Fruit fly (Drosophila melanogaster) whole organism, prepupa: ENCODE results near the gene CG16957.

Source experiments
- Blimp-1 ChIP-seq: fragments of 200-800 bp; sonication (Bioruptor generic); optimal IDR thresholded peaks from 3 replicates; lab custom pipeline; 2017; ENCODE audit warnings: missing biosample characterization, missing genetic modification characterization, mild to moderate bottlenecking, moderate library complexity, missing genetic modification reagents
- CG11294 ChIP-seq: fragments of 200-800 bp; sonication (Bioruptor generic); IDR thresholded peaks from 2 replicates; pipeline ENCODE4 v1.3.6; 2022; ENCODE audit warnings: missing biosample characterization, missing genetic modification characterization
- CG11762 ChIP-seq: fragments of 200-800 bp; sonication (Bioruptor generic); optimal IDR thresholded peaks from 3 replicates; lab custom pipeline; 2016; ENCODE audit warnings: missing biosample characterization, missing genetic modification characterization; ENCODE audit not compliant: insufficient read depth
- CG11902 ChIP-seq: fragments of 200-800 bp; sonication (Bioruptor generic); optimal IDR thresholded peaks from 3 replicates; lab custom pipeline; 2016; ENCODE audit warnings: missing biosample characterization, missing genetic modification characterization
- CG15336 ChIP-seq: fragments of 200-800 bp; sonication (Bioruptor generic); IDR thresholded peaks from 2 replicates; pipeline ENCODE4 v1.3.6; 2022; ENCODE audit warnings: missing biosample characterization, missing genetic modification characterization
- CG1621 ChIP-seq: fragments of 200-800 bp; sonication (Bioruptor generic); optimal IDR thresholded peaks from 3 replicates; lab custom pipeline; 2018; ENCODE audit warnings: missing biosample characterization, mild to moderate bottlenecking, missing genetic modification characterization
- CG16779 ChIP-seq: fragments of 200-800 bp; sonication (Bioruptor generic); optimal IDR thresholded peaks from 3 replicates; lab custom pipeline; 2017; ENCODE audit warnings: missing biosample characterization, mild to moderate bottlenecking, missing genetic modification characterization
- CG3032 ChIP-seq: fragments of 200-800 bp; optimal IDR thresholded peaks from 2 replicates; lab custom pipeline; 2019; ENCODE audit warnings: missing biosample characterization, mild to moderate bottlenecking, missing genetic modification characterization, moderate library complexity
- CG31627 ChIP-seq: fragments of 200-800 bp; sonication (Bioruptor generic); optimal IDR thresholded peaks from 3 replicates; lab custom pipeline; 2016; ENCODE audit warnings: missing biosample characterization, missing genetic modification characterization
- CG32006 ChIP-seq: fragments of 200-800 bp; sonication (Bioruptor generic); optimal IDR thresholded peaks from 3 replicates; lab custom pipeline; 2017; ENCODE audit warnings: missing biosample characterization, mild to moderate bottlenecking, missing genetic modification characterization
- CG34406 ChIP-seq: fragments of 200-800 bp; sonication (Bioruptor generic); optimal IDR thresholded peaks from 3 replicates; lab custom pipeline; 2016; ENCODE audit warnings: missing biosample characterization, missing genetic modification characterization
- CG3919 ChIP-seq: fragments of 200-800 bp; sonication (Bioruptor generic); optimal IDR thresholded peaks from 3 replicates; lab custom pipeline; 2016; ENCODE audit warnings: missing biosample characterization, missing genetic modification characterization
- CG4318 ChIP-seq: fragments of 200-800 bp; sonication (Bioruptor generic); optimal IDR thresholded peaks from 3 replicates; lab custom pipeline; 2017; ENCODE audit warnings: missing biosample characterization, mild to moderate bottlenecking, missing genetic modification characterization
- CG6163 ChIP-seq: fragments of 200-800 bp; sonication (Bioruptor generic); IDR thresholded peaks from 3 replicates; pipeline ENCODE4 v1.3.6; 2022; ENCODE audit warnings: missing biosample characterization, missing genetic modification characterization
- CG6276 ChIP-seq: fragments of 200-800 bp; sonication (Bioruptor generic); optimal IDR thresholded peaks from 2 replicates; lab custom pipeline; 2017; ENCODE audit warnings: missing biosample characterization, mild to moderate bottlenecking, missing genetic modification characterization
- CG6792 ChIP-seq: fragments of 200-800 bp; sonication (Bioruptor generic); optimal IDR thresholded peaks from 3 replicates; lab custom pipeline; 2016; ENCODE audit warnings: missing biosample characterization, missing genetic modification characterization
- CG6808 ChIP-seq: fragments of 200-800 bp; sonication (Bioruptor generic); optimal IDR thresholded peaks from 3 replicates; lab custom pipeline; 2017; ENCODE audit warnings: missing biosample characterization, missing genetic modification characterization, mild to moderate bottlenecking, moderate library complexity, missing genetic modification reagents
- CG6854 ChIP-seq: fragments of 200-800 bp; sonication (Bioruptor generic); optimal IDR thresholded peaks from 2 replicates; lab custom pipeline; 2017; ENCODE audit warnings: missing biosample characterization, mild to moderate bottlenecking, missing genetic modification characterization
- CG7368 ChIP-seq: fragments of 200-800 bp; sonication (Bioruptor generic); optimal IDR thresholded peaks from 3 replicates; lab custom pipeline; 2016; ENCODE audit warnings: missing biosample characterization, missing genetic modification characterization
- CG8119 ChIP-seq: fragments of 200-800 bp; sonication (Bioruptor generic); IDR thresholded peaks from 3 replicates; pipeline ENCODE4 v1.3.6; 2022; ENCODE audit warnings: missing biosample characterization, missing genetic modification characterization
- CG8319 ChIP-seq: fragments of 200-800 bp; sonication (Bioruptor generic); optimal IDR thresholded peaks from 3 replicates; lab custom pipeline; 2016; ENCODE audit warnings: missing biosample characterization, missing genetic modification characterization
- CG8632 ChIP-seq: fragments of 200-800 bp; sonication (Bioruptor generic); optimal IDR thresholded peaks from 3 replicates; lab custom pipeline; 2016; ENCODE audit warnings: missing biosample characterization, missing genetic modification characterization
- CG9139 ChIP-seq: fragments of 200-800 bp; sonication (Bioruptor generic); optimal IDR thresholded peaks from 3 replicates; lab custom pipeline; 2017; ENCODE audit warnings: missing biosample characterization, mild to moderate bottlenecking, missing genetic modification characterization
- Eip75B ChIP-seq: fragments of 200-800 bp; sonication (Bioruptor generic); optimal IDR thresholded peaks from 3 replicates; lab custom pipeline; 2016; ENCODE audit warnings: missing biosample characterization, missing genetic modification characterization
- Eip78C ChIP-seq: fragments of 200-800 bp; sonication (Bioruptor generic); peaks from one replicate; lab custom pipeline; 2016; ENCODE audit warnings: missing biosample characterization, missing genetic modification characterization
- Eip93F ChIP-seq: fragments of 200-800 bp; sonication (Bioruptor generic); optimal IDR thresholded peaks from 2 replicates; lab custom pipeline; 2016; ENCODE audit warnings: missing biosample characterization, mild to moderate bottlenecking, missing genetic modification characterization
- Ets21C ChIP-seq: fragments of 200-800 bp; sonication (Bioruptor generic); optimal IDR thresholded peaks from 3 replicates; lab custom pipeline; 2016; ENCODE audit warnings: missing biosample characterization, missing genetic modification characterization
- Ets96B ChIP-seq: fragments of 200-800 bp; optimal IDR thresholded peaks from 2 replicates; lab custom pipeline; 2019; ENCODE audit warnings: missing biosample characterization, mild to moderate bottlenecking, missing genetic modification characterization, moderate library complexity
- Gug ChIP-seq: fragments of 200-800 bp; sonication (Bioruptor generic); IDR thresholded peaks from 2 replicates; pipeline ENCODE4 v1.3.6; 2022; ENCODE audit warnings: missing biosample characterization, missing genetic modification characterization
- Hr38 ChIP-seq: sonication (Bioruptor generic); optimal IDR thresholded peaks from 2 replicates; lab custom pipeline; 2016; ENCODE audit warnings: missing biosample characterization, missing genetic modification characterization
- Hr4 ChIP-seq: fragments of 200-800 bp; sonication (Bioruptor generic); optimal IDR thresholded peaks from 3 replicates; lab custom pipeline; 2016; ENCODE audit warnings: missing biosample characterization, missing genetic modification characterization
- Lpt ChIP-seq: fragments of 200-800 bp; sonication (Bioruptor generic); optimal IDR thresholded peaks from 3 replicates; lab custom pipeline; 2016; ENCODE audit warnings: missing biosample characterization, missing genetic modification characterization
- Met ChIP-seq: fragments of 200-800 bp; sonication (Bioruptor generic); optimal IDR thresholded peaks from 3 replicates; lab custom pipeline; 2016; ENCODE audit warnings: missing biosample characterization, missing genetic modification characterization
- OdsH ChIP-seq: fragments of 200-800 bp; sonication (Bioruptor generic); optimal IDR thresholded peaks from 3 replicates; lab custom pipeline; 2016; ENCODE audit warnings: missing biosample characterization, missing genetic modification characterization
- Smox ChIP-seq: fragments of 200-800 bp; sonication (Bioruptor generic); optimal IDR thresholded peaks from 3 replicates; lab custom pipeline; 2016; ENCODE audit warnings: missing biosample characterization, missing genetic modification characterization
- Sox102F ChIP-seq: fragments of 200-800 bp; sonication (Bioruptor generic); optimal IDR thresholded peaks from 2 replicates; lab custom pipeline; 2016; ENCODE audit warnings: missing biosample characterization, mild to moderate bottlenecking, missing genetic modification characterization
- achi ChIP-seq: fragments of 200-800 bp; sonication (Bioruptor generic); optimal IDR thresholded peaks from 3 replicates; lab custom pipeline; 2016; ENCODE audit warnings: missing biosample characterization, missing genetic modification characterization
- acj6 ChIP-seq: fragments of 200-800 bp; sonication (Bioruptor generic); optimal IDR thresholded peaks from 3 replicates; lab custom pipeline; 2016; ENCODE audit warnings: missing biosample characterization, missing genetic modification characterization
- cyc ChIP-seq: fragments of 200-800 bp; sonication (Bioruptor generic); optimal IDR thresholded peaks from 3 replicates; lab custom pipeline; 2016; ENCODE audit warnings: missing biosample characterization, missing genetic modification characterization
- dac ChIP-seq: fragments of 200-800 bp; sonication (Bioruptor generic); optimal IDR thresholded peaks from 2 replicates; lab custom pipeline; 2017; ENCODE audit warnings: missing biosample characterization, mild to moderate bottlenecking, missing genetic modification characterization
- dsx ChIP-seq: fragments of 200-800 bp; optimal IDR thresholded peaks from 3 replicates; lab custom pipeline; 2019; ENCODE audit warnings: missing biosample characterization, mild to moderate bottlenecking, missing genetic modification characterization, moderate library complexity; ENCODE audit not compliant: poor library complexity, severe bottlenecking
- eg ChIP-seq: fragments of 200-800 bp; sonication (Bioruptor generic); IDR thresholded peaks from 3 replicates; pipeline ENCODE4 v1.3.6; 2022; ENCODE audit warnings: missing biosample characterization, missing genetic modification characterization
- esn ChIP-seq: fragments of 200-800 bp; sonication (Bioruptor generic); optimal IDR thresholded peaks from 2 replicates; lab custom pipeline; 2016; ENCODE audit warnings: missing biosample characterization, mild to moderate bottlenecking, missing genetic modification characterization, moderate library complexity
- fd59A ChIP-seq: fragments of 200-800 bp; sonication (Bioruptor generic); optimal IDR thresholded peaks from 2 replicates; lab custom pipeline; 2017; ENCODE audit warnings: missing biosample characterization, mild to moderate bottlenecking, missing genetic modification characterization, missing genetic modification reagents
- fd85E ChIP-seq: fragments of 200-800 bp; sonication (Bioruptor generic); optimal IDR thresholded peaks from 3 replicates; lab custom pipeline; 2016; ENCODE audit warnings: missing biosample characterization, missing genetic modification characterization
- fkh ChIP-seq: fragments of 200-800 bp; sonication (Bioruptor generic); optimal IDR thresholded peaks from 3 replicates; lab custom pipeline; 2017; ENCODE audit warnings: missing biosample characterization, mild to moderate bottlenecking, missing genetic modification characterization, moderate library complexity
- net ChIP-seq: fragments of 200-800 bp; sonication (Bioruptor generic); optimal IDR thresholded peaks from 3 replicates; lab custom pipeline; 2016; ENCODE audit warnings: missing biosample characterization, missing genetic modification characterization
- pdm3 ChIP-seq: fragments of 200-800 bp; sonication (Bioruptor generic); optimal IDR thresholded peaks from 3 replicates; lab custom pipeline; 2016; ENCODE audit warnings: missing biosample characterization, missing genetic modification characterization
- salr ChIP-seq, 2 experiments: fragments of 200-800 bp; sonication (Bioruptor generic); optimal IDR thresholded peaks; 3 replicates each; lab custom pipeline; 2016 to 2018; ENCODE audit warnings: missing biosample characterization in 2 of 2, missing genetic modification characterization in 2 of 2, mild to moderate bottlenecking in 1 of 2
- ss ChIP-seq, 2 experiments: fragments of 200-800 bp; sonication (Bioruptor generic); optimal IDR thresholded peaks; 2 replicates in 1 of 2; 3 replicates in 1 of 2; lab custom pipeline; 2017 to 2018; ENCODE audit warnings: mild to moderate bottlenecking in 2 of 2, missing biosample characterization in 2 of 2, missing genetic modification characterization in 2 of 2, moderate library complexity in 1 of 2
- topi ChIP-seq: fragments of 200-800 bp; sonication (Bioruptor generic); optimal IDR thresholded peaks from 3 replicates; lab custom pipeline; 2016; ENCODE audit warnings: missing biosample characterization, missing genetic modification characterization
- vri ChIP-seq: fragments of 200-800 bp; sonication (Bioruptor generic); optimal IDR thresholded peaks from 3 replicates; lab custom pipeline; 2016; ENCODE audit warnings: missing biosample characterization, mild to moderate bottlenecking, missing genetic modification characterization

CG16957 gene

DNA sequence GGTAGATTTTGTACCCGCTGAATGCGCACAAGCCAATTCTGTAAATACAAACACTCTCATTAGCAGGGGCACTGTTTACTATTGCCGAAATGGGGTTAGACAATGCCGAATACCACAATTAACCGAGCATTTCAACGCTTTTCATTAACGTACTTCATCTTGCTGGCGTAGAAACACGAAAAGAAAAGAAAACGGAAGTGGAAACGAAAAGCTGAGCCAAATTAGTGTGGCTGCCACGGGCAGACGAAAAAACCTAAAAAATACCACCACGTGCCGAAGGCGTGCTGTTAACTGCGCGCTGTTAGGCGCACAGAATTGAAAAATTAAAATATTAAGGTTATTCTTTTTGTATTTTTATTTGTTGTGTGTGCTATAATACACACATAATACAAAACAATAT is 1.1 kb downstream of the CG16957 start, which contains the start of gene RpL24:
RpL24 (minus strand) TSS at position 229 of the 400 bp plus-strand sequence.
- TF ChIP-seq Eip75B (peak; percentile 89), pdm3 (GFP tag; lab: Kevin White, UChicago) (peak; percentile 85), CG16779 (tag; lab: Kevin White, UChicago) (peak; percentile 82), fkh (GFP tag; lab: Kevin White, UChicago) (no peak), Ets21C (GFP tag; lab: Kevin White, UChicago) (no peak), fd59A (GFP tag; lab: Kevin White, UChicago) (peak; percentile 61), CG32006 (peak; percentile 41), vri (GFP tag; lab: Kevin White, UChicago) (peak; percentile 92), Hr4 (GFP tag; lab: Kevin White, UChicago) (no peak), CG9139 (GFP tag; lab: Kevin White, UChicago) (peak; percentile 87), cyc (GFP tag; lab: Kevin White, UChicago) (peak; percentile 84), achi (GFP tag; lab: Kevin White, UChicago) (peak; percentile 83), Lpt (GFP tag; lab: Kevin White, UChicago) (peak; percentile 23), fd85E (GFP tag; lab: Kevin White, UChicago) (peak; percentile 90), OdsH (peak; percentile 82), Blimp-1 (GFP tag; lab: Kevin White, UChicago) (peak; percentile 75), CG8632 (GFP tag; lab: Kevin White, UChicago) (peak; percentile 77), CG11294 (GFP tag; lab: Robert Waterston, UW) (peak; percentile 18; the same call in 1 of the 2 replicates), net (peak; percentile 95), CG6808 (GFP tag; lab: Kevin White, UChicago) (peak; percentile 78), CG6163 (GFP tag; lab: Robert Waterston, UW) (peak; percentile 94), Met (peak; percentile 91), CG6792 (GFP tag; lab: Kevin White, UChicago) (peak; percentile 78), esn (GFP tag; lab: Kevin White, UChicago) (peak; percentile 93), CG4318 (GFP tag; lab: Kevin White, UChicago) (no peak), ss (GFP tag; optimal IDR thresholded peaks at IDR 0.05; lab: Kevin White, UChicago) (peak; percentile 84 to 92), CG31627 (GFP tag; lab: Kevin White, UChicago) (peak; percentile 79), CG11762 (GFP tag; lab: Kevin White, UChicago) (peak; percentile 76), Smox (GFP tag; lab: Kevin White, UChicago) (peak; percentile 82), Ets96B (tag; lab: Kevin White, UChicago) (peak; percentile 56), CG34406 (GFP tag; lab: Kevin White, UChicago) (peak; percentile 86), Eip93F (GFP tag; lab: Kevin White, UChicago) (peak; percentile 23), topi (GFP tag; lab: Kevin White, UChicago) (peak; percentile 90), eg (peak; percentile 92), CG3032 (tag; lab: Kevin White, UChicago) (peak; percentile 65), CG8319 (peak; percentile 73), CG15336 (no peak), CG1621 (tag; lab: Kevin White, UChicago) (peak; percentile 73), CG3919 (GFP tag; lab: Kevin White, UChicago) (peak; percentile 95), CG8119 (GFP tag; lab: Robert Waterston, UW) (no peak), dsx (GFP tag; lab: Kevin White, UChicago) (no peak), CG6854 (GFP tag; lab: Kevin White, UChicago) (peak; percentile 98), acj6 (GFP tag; lab: Kevin White, UChicago) (peak; percentile 85), CG6276 (GFP tag; lab: Kevin White, UChicago) (peak; percentile 58), Eip78C (GFP tag; lab: Kevin White, UChicago) (peak; percentile 96), dac (peak; percentile 75), Gug (GFP tag; lab: Robert Waterston, UW) (peak; percentile 45; the same call in 1 of the 2 replicates), Hr38 (no peak), Sox102F (peak; percentile 91), CG7368 (peak; percentile 91), salr (GFP tag; optimal IDR thresholded peaks at IDR 0.05; lab: Kevin White, UChicago) (peak; percentile 19 to 91), CG11902 (peak; percentile 36)
